Fruit fly (Drosophila melanogaster): ENCODE measurements around the gene rdgA.

DNA sequence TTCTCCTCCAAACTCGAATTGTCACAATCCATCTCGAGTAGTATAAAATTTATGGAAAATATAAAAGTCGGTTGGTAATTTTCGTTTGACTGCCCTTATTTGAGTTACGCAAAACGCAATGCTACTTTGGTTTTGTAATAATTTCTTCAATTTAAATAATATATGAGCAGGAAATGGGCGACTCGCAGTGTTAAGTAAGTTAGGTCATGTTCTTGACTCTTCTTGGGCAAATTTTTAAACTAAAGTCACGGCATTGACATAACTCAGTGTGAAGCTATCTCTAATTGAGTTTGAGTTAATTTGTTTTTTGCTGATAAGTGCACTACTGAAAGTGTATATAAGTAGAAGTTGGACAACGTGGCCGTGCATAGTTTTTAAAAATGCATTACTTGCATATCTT is 16.7 kb downstream of the rdgA start, which contains the start of the genes CG12661 and CG43255:
- no peak for TF ChIP-seq rn (GFP tag; IDR thresholded peaks at IDR 0.05)
- no peak for TF ChIP-seq CG13204 (GFP tag; optimal IDR thresholded peaks at IDR 0.05)
- no peak for TF ChIP-seq CG8301 (tag; optimal IDR thresholded peaks at IDR 0.05)
- TF ChIP-seq EcR (GFP tag; optimal IDR thresholded peaks at IDR 0.05): no peak
- TF ChIP-seq CG9948 (tag; optimal IDR thresholded peaks at IDR 0.05): no peak
- TF ChIP-seq CG8159 (tag; optimal IDR thresholded peaks at IDR 0.05): no peak
- no peak for TF ChIP-seq Ets98B (GFP tag; IDR thresholded peaks at IDR 0.05)
